Worm (Caenorhabditis elegans): ENCODE data around the gene C06B8.2.

C06B8.2 gene

ce11 chrV:15492518-15492917, 14.0 kb upstream of the C06B8.2 start, which contains the start of gene str-264:
TSS of gene str-264 (minus strand) at chrV:15492618.
- TF ChIP-seq ceh-22 (tag; optimal IDR thresholded peaks at IDR 0.05) (no peak), F13H6.1 (tag; optimal IDR thresholded peaks at IDR 0.05) (no peak), ceh-18 (tag; optimal IDR thresholded peaks at IDR 0.05) (no peak), C38D4.7 (GFP tag; optimal IDR thresholded peaks at IDR 0.05) (no peak), sdc-2 (tag; optimal IDR thresholded peaks at IDR 0.05) (no peak), che-1 (tag; optimal IDR thresholded peaks at IDR 0.05) (no peak), ttx-3 (tag; optimal IDR thresholded peaks at IDR 0.05) (no peak), syd-9 (tag; optimal IDR thresholded peaks at IDR 0.05) (no peak), unc-3 (GFP tag; conservative IDR thresholded peaks at IDR 0.05) (no peak), unc-3 (tag; optimal IDR thresholded peaks at IDR 0.05) (no peak), dmd-4 (tag; optimal IDR thresholded peaks at IDR 0.05; ENCODE audit: borderline replicate concordance) (no peak), pag-3 (tag; optimal IDR thresholded peaks at IDR 0.05; ENCODE audit: borderline replicate concordance) (no peak), ceh-30 (tag; optimal IDR thresholded peaks at IDR 0.05) (no peak), pha-4 (tag; optimal IDR thresholded peaks at IDR 0.05) (no peak), nhr-11 (tag; optimal IDR thresholded peaks at IDR 0.05) (no peak), fkh-6 (tag; optimal IDR thresholded peaks at IDR 0.05) (no peak)

- TF ChIP-seq T23F11.4 (GFP tag; optimal IDR thresholded peaks at IDR 0.05) = no peak
- no peak for TF ChIP-seq fax-1 (tag; optimal IDR thresholded peaks at IDR 0.05)
These were observed 9.2 kb upstream of the C06B8.2 start, which contains the start of gene srw-21 for ce11 chrV:15487764-15488163. TSS of gene srw-21 (plus strand) at chrV:15488064.

DNA sequence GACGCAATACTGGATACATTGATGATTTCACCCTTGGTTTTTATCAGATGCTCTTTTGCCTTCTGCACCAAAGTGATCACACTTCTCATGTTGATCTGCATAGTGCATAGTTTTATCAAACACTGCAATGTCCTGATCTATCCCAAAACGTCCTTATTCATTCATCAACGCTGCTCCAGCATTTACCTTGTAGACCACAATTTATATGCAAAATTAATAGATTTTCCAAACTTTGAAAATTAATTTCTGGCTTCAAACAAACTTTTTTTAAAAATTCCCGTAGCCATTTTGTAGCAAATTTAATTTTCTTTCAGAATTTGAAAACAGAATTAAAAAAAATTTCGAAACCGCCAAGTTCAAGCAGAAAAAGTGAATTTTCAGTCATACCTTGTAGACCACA, 6.0 kb upstream of the C06B8.2 start, which contains the start of gene C06B8.3:
Gene C06B8.3, minus strand, starts transcription at position 101 of the 400 bp plus-strand sequence.
- TF ChIP-seq che-1 (tag; optimal IDR thresholded peaks at IDR 0.05) = no peak
- no peak for TF ChIP-seq ceh-9 (tag; optimal IDR thresholded peaks at IDR 0.05)
- no peak for TF ChIP-seq sox-4 (tag; optimal IDR thresholded peaks at IDR 0.05)
- TF ChIP-seq sox-2 (GFP tag; IDR thresholded peaks at IDR 0.05) = no peak
- TF ChIP-seq elt-2 (tag; optimal IDR thresholded peaks at IDR 0.05) = no peak
- TF ChIP-seq pha-2 (tag; optimal IDR thresholded peaks at IDR 0.05) = no peak
- no peak for TF ChIP-seq tbx-7 (tag; optimal IDR thresholded peaks at IDR 0.05)
- TF ChIP-seq ets-4 (tag; optimal IDR thresholded peaks at IDR 0.05) = no peak
- no peak for TF ChIP-seq unc-42 (tag; optimal IDR thresholded peaks at IDR 0.05)
- TF ChIP-seq C38D4.7 (GFP tag; optimal IDR thresholded peaks at IDR 0.05) = no peak
- no peak for TF ChIP-seq unc-86 (tag; optimal IDR thresholded peaks at IDR 0.05)
- TF ChIP-seq ceh-14 (tag; optimal IDR thresholded peaks at IDR 0.05) = no peak
- no peak for TF ChIP-seq mec-3 (tag; optimal IDR thresholded peaks at IDR 0.05; ENCODE audit: borderline replicate concordance)

ce11 chrV:15483563-15483962, 5.0 kb upstream of the C06B8.2 start:
- TF ChIP-seq hlh-15 (tag; optimal IDR thresholded peaks at IDR 0.05) (no peak), fax-1 (tag; optimal IDR thresholded peaks at IDR 0.05) (no peak), pqm-1 (tag; optimal IDR thresholded peaks at IDR 0.05) (no peak), eyg-1 (tag; optimal IDR thresholded peaks at IDR 0.05) (no peak), ceh-9 (tag; optimal IDR thresholded peaks at IDR 0.05) (no peak), ceh-30 (tag; optimal IDR thresholded peaks at IDR 0.05) (no peak), lim-6 (tag; optimal IDR thresholded peaks at IDR 0.05) (no peak), madf-2 (tag; optimal IDR thresholded peaks at IDR 0.05) (no peak), Y22D7AL.16 (tag; optimal IDR thresholded peaks at IDR 0.05) (no peak), ceh-6 (GFP tag; optimal IDR thresholded peaks at IDR 0.05) (no peak), elt-2 (tag; optimal IDR thresholded peaks at IDR 0.05) (no peak), tbx-2 (tag; optimal IDR thresholded peaks at IDR 0.05) (no peak), nhr-11 (tag; optimal IDR thresholded peaks at IDR 0.05) (no peak)

- TF ChIP-seq ceh-18 (tag; optimal IDR thresholded peaks at IDR 0.05) = no peak
- TF ChIP-seq C08G9.2 (tag; optimal IDR thresholded peaks at IDR 0.05) = no peak
- no peak for TF ChIP-seq T23F11.4 (GFP tag; optimal IDR thresholded peaks at IDR 0.05)
- TF ChIP-seq npax-4 (tag; optimal IDR thresholded peaks at IDR 0.05) = no peak
- TF ChIP-seq rnt-1 (tag; optimal IDR thresholded peaks at IDR 0.05) = no peak
- no peak for TF ChIP-seq F13H6.1 (tag; optimal IDR thresholded peaks at IDR 0.05)
- TF ChIP-seq ttx-3 (tag; optimal IDR thresholded peaks at IDR 0.05) = no peak
- no peak for TF ChIP-seq ceh-45 (GFP tag; IDR thresholded peaks at IDR 0.05)
- no peak for TF ChIP-seq pax-1 (tag; optimal IDR thresholded peaks at IDR 0.05)
- no peak for TF ChIP-seq ceh-31 (tag; optimal IDR thresholded peaks at IDR 0.05)
- TF ChIP-seq hlh-13 (GFP tag; optimal IDR thresholded peaks at IDR 0.05) = no peak
- TF ChIP-seq che-1 (tag; optimal IDR thresholded peaks at IDR 0.05) = no peak
- no peak for TF ChIP-seq sox-4 (tag; optimal IDR thresholded peaks at IDR 0.05)
- TF ChIP-seq K09A11.1 (tag; optimal IDR thresholded peaks at IDR 0.05; ENCODE audit: insufficient read depth) = no peak
- TF ChIP-seq tbx-7 (tag; optimal IDR thresholded peaks at IDR 0.05) = no peak
These were observed 2.8 kb upstream of the C06B8.2 start, which contains the start of gene nhr-150 for ce11 chrV:15481374-15481773. TSS of gene nhr-150 (minus strand) at chrV:15481465.

Data from whole organism, late embryonic.